Fruit fly (Drosophila melanogaster) whole organism, embryonic: ENCODE data around the gene CG32483.

Experiments used
- ATbp ChIP-seq: fragments of 200-800 bp; sonication (Bioruptor generic); optimal IDR thresholded peaks from 2 replicates; lab custom pipeline; 2017; ENCODE audit warnings: missing biosample characterization, mild to moderate bottlenecking, missing genetic modification characterization, missing genetic modification reagents
- Adf1 ChIP-seq: fragments of 200-800 bp; sonication (Bioruptor generic); IDR thresholded peaks from 2 replicates; pipeline ENCODE4 v1.3.6; 2022; ENCODE audit warnings: missing biosample characterization, missing genetic modification characterization
- BtbVII ChIP-seq: fragments of 200-800 bp; sonication (Bioruptor generic); optimal IDR thresholded peaks from 3 replicates; lab custom pipeline; 2017; ENCODE audit warnings: missing biosample characterization, mild to moderate bottlenecking, missing genetic modification characterization
- CG10209 ChIP-seq: fragments of 200-800 bp; sonication (Bioruptor generic); optimal IDR thresholded peaks from 3 replicates; lab custom pipeline; 2017; ENCODE audit warnings: missing biosample characterization, mild to moderate bottlenecking, missing genetic modification characterization, missing genetic modification reagents
- CG10431 ChIP-seq: fragments of 200-800 bp; sonication (Bioruptor generic); optimal IDR thresholded peaks from 3 replicates; lab custom pipeline; 2018; ENCODE audit warnings: missing biosample characterization, mild to moderate bottlenecking, missing genetic modification characterization
- CG11093 ChIP-seq: fragments of 200-800 bp; sonication (Bioruptor generic); IDR thresholded peaks from 3 replicates; pipeline ENCODE4 v1.3.6; 2022; ENCODE audit warnings: missing biosample characterization, missing genetic modification characterization
- CG11504 ChIP-seq: fragments of 200-800 bp; sonication (Bioruptor generic); optimal IDR thresholded peaks from 3 replicates; lab custom pipeline; 2019; ENCODE audit warnings: missing biosample characterization, mild to moderate bottlenecking, missing genetic modification characterization, moderate library complexity
- CG12769 ChIP-seq: fragments of 200-800 bp; sonication (Bioruptor generic); optimal IDR thresholded peaks from 2 replicates; lab custom pipeline; 2019; ENCODE audit warnings: missing biosample characterization, mild to moderate bottlenecking, missing genetic modification characterization, moderate library complexity
- CG13296 ChIP-seq: fragments of 200-800 bp; sonication (Bioruptor generic); optimal IDR thresholded peaks from 3 replicates; lab custom pipeline; 2018; ENCODE audit warnings: missing biosample characterization, mild to moderate bottlenecking, missing genetic modification characterization
- CG13424 ChIP-seq: fragments of 200-800 bp; sonication (Bioruptor generic); optimal IDR thresholded peaks from 2 replicates; lab custom pipeline; 2019; ENCODE audit warnings: missing biosample characterization, mild to moderate bottlenecking, missing genetic modification characterization, moderate library complexity
- CG13894 ChIP-seq: fragments of 200-800 bp; sonication (Bioruptor generic); optimal IDR thresholded peaks from 3 replicates; lab custom pipeline; 2018; ENCODE audit warnings: missing biosample characterization, mild to moderate bottlenecking, missing genetic modification characterization, moderate library complexity
- CG15269 ChIP-seq: fragments of 200-800 bp; sonication (Bioruptor generic); optimal IDR thresholded peaks from 2 replicates; lab custom pipeline; 2018; ENCODE audit warnings: missing biosample characterization, mild to moderate bottlenecking, missing genetic modification characterization, moderate library complexity
- CG15601 ChIP-seq: fragments of 200-800 bp; sonication (Bioruptor generic); optimal IDR thresholded peaks from 3 replicates; lab custom pipeline; 2019; ENCODE audit warnings: missing biosample characterization, mild to moderate bottlenecking, missing genetic modification characterization, moderate library complexity
- CG18011 ChIP-seq: fragments of 200-800 bp; sonication (Bioruptor generic); optimal IDR thresholded peaks from 2 replicates; lab custom pipeline; 2017; ENCODE audit warnings: missing biosample characterization, missing genetic modification characterization, mild to moderate bottlenecking, moderate library complexity, missing genotype
- CG18599 ChIP-seq: fragments of 200-800 bp; sonication (Bioruptor generic); optimal IDR thresholded peaks from 3 replicates; lab custom pipeline; 2017; ENCODE audit warnings: missing biosample characterization, missing genetic modification characterization, mild to moderate bottlenecking, moderate library complexity, missing genetic modification reagents
- CG2116 ChIP-seq: fragments of 200-800 bp; sonication (Bioruptor generic); optimal IDR thresholded peaks from 3 replicates; lab custom pipeline; 2018; ENCODE audit warnings: missing biosample characterization, mild to moderate bottlenecking, missing genetic modification characterization
- CG2678 ChIP-seq: fragments of 200-800 bp; sonication (Bioruptor generic); optimal IDR thresholded peaks from 3 replicates; lab custom pipeline; 2019; ENCODE audit warnings: missing biosample characterization, mild to moderate bottlenecking, missing genetic modification characterization, moderate library complexity
- CG34376 ChIP-seq: fragments of 200-800 bp; sonication (Bioruptor generic); optimal IDR thresholded peaks from 2 replicates; lab custom pipeline; 2018; ENCODE audit warnings: missing biosample characterization, mild to moderate bottlenecking, missing genetic modification characterization
- CG4617 ChIP-seq: fragments of 200-800 bp; sonication (Bioruptor generic); optimal IDR thresholded peaks from 3 replicates; lab custom pipeline; 2016; ENCODE audit warnings: missing biosample characterization, missing genetic modification characterization, borderline replicate concordance
- CG7987 ChIP-seq: fragments of 200-800 bp; sonication (Bioruptor generic); optimal IDR thresholded peaks from 2 replicates; lab custom pipeline; 2018; ENCODE audit warnings: missing biosample characterization, mild to moderate bottlenecking, missing genetic modification characterization, moderate library complexity
- CrebB ChIP-seq: fragments of 200-800 bp; sonication (Bioruptor generic); optimal IDR thresholded peaks from 3 replicates; lab custom pipeline; 2018; ENCODE audit warnings: missing biosample characterization, mild to moderate bottlenecking, missing genetic modification characterization
- Dek ChIP-seq: fragments of 200-800 bp; sonication (Bioruptor generic); optimal IDR thresholded peaks from 3 replicates; lab custom pipeline; 2019; ENCODE audit warnings: missing biosample characterization, mild to moderate bottlenecking, missing genetic modification characterization, moderate library complexity
- Gug ChIP-seq: fragments of 200-800 bp; sonication (Bioruptor generic); IDR thresholded peaks from 4 replicates; pipeline ENCODE4 v1.3.6; 2022; ENCODE audit warnings: missing biosample characterization, missing genetic modification characterization
- H15 ChIP-seq: fragments of 200-800 bp; sonication (Bioruptor generic); IDR thresholded peaks from 3 replicates; pipeline ENCODE4 v1.3.6; 2022; ENCODE audit warnings: missing biosample characterization, missing genetic modification characterization
- Lhr ChIP-seq: fragments of 200-800 bp; sonication (Bioruptor generic); optimal IDR thresholded peaks from 3 replicates; lab custom pipeline; 2017; ENCODE audit warnings: mild to moderate bottlenecking, missing biosample characterization, missing genetic modification reagents, missing genetic modification characterization
- NFAT ChIP-seq: fragments of 200-800 bp; sonication (Bioruptor generic); IDR thresholded peaks from 2 replicates; pipeline ENCODE4 v1.3.6; 2022; ENCODE audit warnings: missing biosample characterization, missing genetic modification characterization
- Ptx1 ChIP-seq: fragments of 200-800 bp; sonication (Bioruptor generic); IDR thresholded peaks from 2 replicates; pipeline ENCODE4 v1.3.6; 2022; ENCODE audit warnings: missing biosample characterization, missing genetic modification characterization
- amos ChIP-seq: fragments of 200-800 bp; sonication (Bioruptor generic); IDR thresholded peaks from 2 replicates; pipeline ENCODE4 v1.3.6; 2022; ENCODE audit warnings: missing biosample characterization, missing genetic modification characterization; ENCODE audit not compliant: partially characterized antibody
- aop ChIP-seq: fragments of 200-800 bp; sonication (Bioruptor generic); IDR thresholded peaks from 2 replicates; pipeline ENCODE4 v1.3.6; 2022; ENCODE audit warnings: missing biosample characterization, missing genetic modification characterization
- cad ChIP-seq: fragments of >200 bp; optimal IDR thresholded peaks from 2 replicates; lab custom pipeline; 2017; ENCODE audit warnings: missing biosample characterization, missing genetic modification characterization
- emc ChIP-seq: fragments of 200-800 bp; sonication (Bioruptor generic); optimal IDR thresholded peaks from 2 replicates; lab custom pipeline; 2016; ENCODE audit warnings: missing biosample characterization, missing genetic modification characterization
- ems ChIP-seq: fragments of 200-800 bp; sonication (Bioruptor generic); optimal IDR thresholded peaks from 3 replicates; lab custom pipeline; 2016; ENCODE audit warnings: missing biosample characterization, missing genetic modification characterization
- exex ChIP-seq: fragments of 200-800 bp; sonication (Bioruptor generic); optimal IDR thresholded peaks from 4 replicates; lab custom pipeline; 2018; ENCODE audit warnings: missing biosample characterization, mild to moderate bottlenecking, missing genetic modification characterization, moderate library complexity
- fd64A ChIP-seq: fragments of 200-800 bp; sonication (Bioruptor generic); optimal IDR thresholded peaks from 3 replicates; lab custom pipeline; 2018; ENCODE audit warnings: missing biosample characterization, mild to moderate bottlenecking, missing genetic modification characterization
- gce ChIP-seq: fragments of 200-800 bp; sonication (Bioruptor generic); IDR thresholded peaks from 3 replicates; pipeline ENCODE4 v1.3.6; 2022; ENCODE audit warnings: missing biosample characterization, missing genetic modification characterization
- gfzf ChIP-seq: fragments of 200-800 bp; sonication (Bioruptor generic); optimal IDR thresholded peaks from 2 replicates; lab custom pipeline; 2016; ENCODE audit warnings: missing biosample characterization, mild to moderate bottlenecking, missing genetic modification characterization, moderate library complexity
- hkb ChIP-seq, 2 experiments: fragments of 200-800 bp in 1 of 2; fragments of >200 bp in 1 of 2; sonication (Bioruptor generic) in 1 of 2; IDR thresholded peaks in 1 of 2; optimal IDR thresholded peaks in 1 of 2; 2 replicates each; pipeline versions ENCODE4 v1.3.6 to Lab custom; 2017 to 2022; ENCODE audit warnings: missing biosample characterization in 1 of 2, missing genetic modification characterization in 1 of 2
- lab ChIP-seq: fragments of 200-800 bp; sonication (Bioruptor generic); optimal IDR thresholded peaks from 3 replicates; lab custom pipeline; 2017; ENCODE audit warnings: missing biosample characterization, missing genetic modification characterization, mild to moderate bottlenecking, moderate library complexity, missing genetic modification reagents
- lov ChIP-seq, 2 experiments: fragments of 200-800 bp in 1 of 2; fragments of >200 bp in 1 of 2; sonication (Bioruptor generic) in 1 of 2; IDR thresholded peaks in 1 of 2; optimal IDR thresholded peaks in 1 of 2; 2 replicates in 1 of 2; 3 replicates in 1 of 2; pipeline versions ENCODE4 v1.3.6 to Lab custom; 2017 to 2022; ENCODE audit warnings: missing biosample characterization in 1 of 2, missing genetic modification characterization in 1 of 2
- mirr ChIP-seq: fragments of 200-800 bp; sonication (Bioruptor generic); optimal IDR thresholded peaks from 3 replicates; lab custom pipeline; 2018; ENCODE audit warnings: missing biosample characterization, mild to moderate bottlenecking, missing genetic modification characterization
- nerfin-2 ChIP-seq: fragments of 200-800 bp; sonication (Bioruptor generic); IDR thresholded peaks from 2 replicates; pipeline ENCODE4 v1.3.6; 2022; ENCODE audit warnings: missing biosample characterization, missing genetic modification characterization; ENCODE audit not compliant: partially characterized antibody
- odd ChIP-seq: fragments of 200-800 bp; sonication (Bioruptor generic); optimal IDR thresholded peaks from 2 replicates; lab custom pipeline; 2017; ENCODE audit warnings: missing biosample characterization, mild to moderate bottlenecking, missing genetic modification characterization
- org-1 ChIP-seq: fragments of 200-800 bp; sonication (Bioruptor generic); optimal IDR thresholded peaks from 2 replicates; lab custom pipeline; 2017; ENCODE audit warnings: missing biosample characterization, missing genetic modification characterization
- otp ChIP-seq: fragments of 200-800 bp; sonication (Bioruptor generic); IDR thresholded peaks from 3 replicates; pipeline ENCODE4, ENCODE4 v1.3.6; 2022; ENCODE audit warnings: missing biosample characterization, missing genetic modification characterization
- run ChIP-seq: fragments of 200-800 bp; sonication (Bioruptor generic); optimal IDR thresholded peaks from 3 replicates; lab custom pipeline; 2018; ENCODE audit warnings: missing biosample characterization, mild to moderate bottlenecking, missing genetic modification characterization
- wdn ChIP-seq: fragments of 200-800 bp; sonication (Bioruptor generic); IDR thresholded peaks from 2 replicates; pipeline ENCODE4 v1.3.6; 2022; ENCODE audit warnings: missing biosample characterization, missing genetic modification characterization

Gene CG32483

DNA sequence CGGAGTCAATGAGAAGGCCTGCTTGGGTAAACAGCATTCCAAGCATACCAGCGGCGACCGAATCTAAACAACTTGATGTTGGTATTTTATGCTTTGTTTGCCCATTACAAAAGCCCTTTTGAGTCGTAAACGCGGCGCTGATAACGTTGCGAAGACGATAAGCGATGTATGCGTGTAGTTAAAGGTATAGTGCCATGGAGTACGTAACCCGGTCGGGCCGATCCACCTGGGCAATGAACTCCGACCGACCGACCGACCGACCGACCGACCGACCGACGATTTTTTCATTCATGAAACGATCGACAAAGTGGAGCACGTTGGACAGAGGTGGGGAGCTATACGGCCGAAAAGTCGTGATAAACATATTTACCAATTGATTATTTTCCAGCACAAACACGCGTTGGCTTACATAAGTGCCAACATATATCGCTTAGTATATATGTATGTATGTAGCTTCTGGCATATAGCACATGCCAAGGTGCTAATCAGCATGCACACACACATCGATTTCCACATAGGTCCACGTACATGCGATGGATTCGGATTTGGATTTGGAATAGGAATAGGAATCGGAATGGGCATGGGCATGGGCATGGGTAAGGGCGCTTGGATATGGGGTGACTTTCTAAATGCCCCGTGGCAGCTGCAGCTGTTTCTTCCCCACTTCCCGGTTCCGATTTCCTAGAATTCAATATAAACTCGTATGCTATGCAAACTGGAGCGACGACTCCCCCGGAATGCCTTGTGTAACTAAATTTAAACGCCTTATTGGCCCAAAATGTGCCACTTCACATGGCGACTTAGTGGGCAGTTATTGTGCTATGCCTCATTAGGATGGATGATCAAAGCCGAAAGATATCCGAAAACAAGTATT is 46.8 kb downstream of the CG32483 start (continued):
- TF ChIP-seq exex (peak; percentile 75), CG18011 (GFP tag; lab: Kevin White, UChicago) (no peak), Ptx1 (GFP tag; lab: Robert Waterston, UW) (0 out of 2 replicates have a peak, but pooled peaks have one; percentile 1), ATbp (peak; percentile 26), Adf1 (GFP tag; lab: Robert Waterston, UW) (peak; percentile 37; the same call in 1 of the 2 replicates), wdn (no peak), CG18599 (GFP tag; lab: Kevin White, UChicago) (peak; percentile 67), CG13894 (tag; lab: Kevin White, UChicago) (peak; percentile 17), CG13296 (GFP tag; lab: Kevin White, UChicago) (peak; percentile 66), aop (GFP tag; lab: Robert Waterston, UW) (0 out of 2 replicates have a peak, but pooled peaks have one; percentile 13), NFAT (GFP tag; lab: Robert Waterston, UW) (peak; percentile 5; the same call in 1 of the 2 replicates), amos (GFP tag; lab: Robert Waterston, UW) (no peak), lov (optimal IDR thresholded peaks at IDR 0.05; lab: Kevin White, UChicago) (no peak), lov (GFP tag; IDR thresholded peaks at IDR 0.05; lab: Robert Waterston, UW) (peak; percentile 40; the same call in 1 of the 3 replicates), Lhr (GFP tag; lab: Kevin White, UChicago) (no peak), CG12769 (tag; lab: Kevin White, UChicago) (peak; percentile 67), Dek (tag; lab: Kevin White, UChicago) (no peak), run (tag; lab: Kevin White, UChicago) (no peak), CG34376 (GFP tag; lab: Kevin White, UChicago) (peak; percentile 81), CG11504 (tag; lab: Kevin White, UChicago) (no peak), nerfin-2 (no peak), mirr (peak; percentile 78), gfzf (GFP tag; lab: Kevin White, UChicago) (no peak), Gug (GFP tag; lab: Robert Waterston, UW) (no peak), CG10209 (GFP tag; lab: Kevin White, UChicago) (peak; percentile 67), lab (GFP tag; lab: Kevin White, UChicago) (peak; percentile 68), CG11093 (no peak), odd (peak; percentile 68), CG10431 (GFP tag; lab: Kevin White, UChicago) (peak; percentile 71), CG15269 (tag; lab: Kevin White, UChicago) (peak; percentile 22), org-1 (GFP tag; lab: Kevin White, UChicago) (peak; percentile 41), CG4617 (GFP tag; lab: Kevin White, UChicago) (no peak), otp (GFP tag; lab: Robert Waterston, UW) (0 out of 3 replicates have a peak, but pooled peaks have one; percentile 6), CG2678 (tag; lab: Kevin White, UChicago) (no peak), ems (GFP tag; lab: Kevin White, UChicago) (no peak), CrebB (peak; percentile 70), H15 (GFP tag; lab: Robert Waterston, UW) (no peak), CG2116 (GFP tag; lab: Kevin White, UChicago) (peak; percentile 0), BtbVII (GFP tag; lab: Kevin White, UChicago) (peak; percentile 51), CG15601 (tag; lab: Kevin White, UChicago) (peak; percentile 32), fd64A (GFP tag; lab: Kevin White, UChicago) (peak; percentile 65), cad (no peak), emc (no peak), CG13424 (tag; lab: Kevin White, UChicago) (no peak), hkb (optimal IDR thresholded peaks at IDR 0.05; lab: Kevin White, UChicago) (no peak), hkb (GFP tag; IDR thresholded peaks at IDR 0.05; lab: Robert Waterston, UW) (0 out of 2 replicates have a peak, but pooled peaks have one; percentile 24), CG7987 (GFP tag; lab: Kevin White, UChicago) (peak; percentile 44), gce (GFP tag; lab: Robert Waterston, UW) (peak; percentile 4; the same call in 1 of the 3 replicates)
